Worm (Caenorhabditis elegans) whole organism, mixed stage, embryonic: ENCODE results near the gene C45G9.2.

Source experiments
- ceh-39 ChIP-seq: fragments of 150-350 bp; optimal IDR thresholded peaks from 2 replicates; lab custom pipeline; 2014; ENCODE audit warnings: missing biosample characterization, missing genetic modification characterization
- ceh-83 ChIP-seq: fragments of 200-800 bp; sonication (Bioruptor generic); optimal IDR thresholded peaks from 2 replicates; lab custom pipeline; 2018; ENCODE audit warnings: mild to moderate bottlenecking, missing genetic modification characterization, missing compliant biosample characterization
- elt-1 ChIP-seq: sonication (generic microtip); optimal IDR thresholded peaks from 2 replicates; lab custom pipeline; 2017; ENCODE audit warnings: missing genetic modification characterization, mild to moderate bottlenecking, missing compliant biosample characterization, antibody characterized with exemption, moderate library complexity, borderline replicate concordance; ENCODE audit not compliant: insufficient read depth
- flh-1 ChIP-seq: fragments of 200-800 bp; sonication (Bioruptor generic); optimal IDR thresholded peaks from 2 replicates; lab custom pipeline; 2018; ENCODE audit warnings: mild to moderate bottlenecking, missing genetic modification characterization, moderate library complexity, missing compliant biosample characterization
- ham-2 ChIP-seq: fragments of 200-800 bp; sonication (Bioruptor generic); optimal IDR thresholded peaks from 2 replicates; lab custom pipeline; 2018; ENCODE audit warnings: mild to moderate bottlenecking, missing genetic modification characterization, missing compliant biosample characterization
- lin-13 ChIP-seq: fragments of 150-350 bp; optimal IDR thresholded peaks from 2 replicates; lab custom pipeline; 2014; ENCODE audit warnings: missing biosample characterization, missing genetic modification characterization
- lsy-2 ChIP-seq: fragments of 150-350 bp; optimal IDR thresholded peaks from 2 replicates; lab custom pipeline; 2014; ENCODE audit warnings: missing biosample characterization, missing genetic modification characterization
- nhr-237 ChIP-seq: fragments of 150-350 bp; optimal IDR thresholded peaks from 2 replicates; lab custom pipeline; 2014; ENCODE audit warnings: missing biosample characterization, missing genetic modification characterization
- nhr-28 ChIP-seq: fragments of 150-350 bp; optimal IDR thresholded peaks from 2 replicates; lab custom pipeline; 2014; ENCODE audit warnings: missing biosample characterization, missing genetic modification characterization
- sptf-1 ChIP-seq: sonication (generic microtip); optimal IDR thresholded peaks from 2 replicates; lab custom pipeline; 2017; ENCODE audit warnings: mild to moderate bottlenecking, missing genetic modification characterization, moderate library complexity, missing compliant biosample characterization
- unc-39 ChIP-seq: fragments of 150-350 bp; optimal IDR thresholded peaks from 2 replicates; lab custom pipeline; 2014; ENCODE audit warnings: missing biosample characterization, missing genetic modification characterization
- unc-62 ChIP-seq: fragments of 150-350 bp; optimal IDR thresholded peaks from 2 replicates; lab custom pipeline; 2014; ENCODE audit warnings: missing biosample characterization, missing genetic modification reagents, missing genetic modification characterization
- ztf-11 ChIP-seq: fragments of 150-350 bp; optimal IDR thresholded peaks from 2 replicates; lab custom pipeline; 2014; ENCODE audit warnings: missing biosample characterization, missing genetic modification characterization

- TF ChIP-seq sptf-1 (no peak), unc-39 (tag; lab: Kevin White, UChicago) (no peak), ceh-39 (tag; lab: Kevin White, UChicago) (no peak), ceh-83 (GFP tag; lab: Kevin White, UChicago) (no peak), unc-62 (GFP tag; lab: Kevin White, UChicago) (no peak), flh-1 (no peak), lin-13 (tag; lab: Kevin White, UChicago) (no peak), elt-1 (tag; lab: Kevin White, UChicago) (no peak), lsy-2 (tag; lab: Kevin White, UChicago) (no peak), nhr-237 (tag; lab: Kevin White, UChicago) (no peak), ztf-11 (no peak), ham-2 (GFP tag; lab: Kevin White, UChicago) (no peak), nhr-28 (no peak)
These were observed 29.9 kb downstream of the C45G9.2 start for ce11 chrIII:5098740-5099276.
